Worm (Caenorhabditis elegans) whole organism, mixed stage, embryonic: ENCODE results near the gene Y82E9BL.3.
"Not testable (repeated sequence)": the region's sequence is repeated elsewhere in the genome, so short reads cannot be mapped to it uniquely, and the experiment has no call there.

Source experiments
- M03D4.4 ChIP-seq: sonication (generic microtip); optimal IDR thresholded peaks from 2 replicates; lab custom pipeline; 2017; ENCODE audit warnings: mild to moderate bottlenecking, missing genetic modification characterization, missing compliant biosample characterization
- bed-3 ChIP-seq: fragments of 200-800 bp; sonication (Bioruptor generic); optimal IDR thresholded peaks from 3 replicates; lab custom pipeline; 2018; ENCODE audit warnings: mild to moderate bottlenecking, missing genetic modification characterization, moderate library complexity, missing compliant biosample characterization
- ceh-43 ChIP-seq: fragments of 200-800 bp; sonication (Bioruptor generic); optimal IDR thresholded peaks from 2 replicates; lab custom pipeline; 2018; ENCODE audit warnings: mild to moderate bottlenecking, missing genetic modification characterization, moderate library complexity, missing compliant biosample characterization
- ces-1 ChIP-seq: fragments of 150-350 bp; optimal IDR thresholded peaks from 2 replicates; lab custom pipeline; 2014; ENCODE audit warnings: missing biosample characterization, missing genetic modification reagents, missing genetic modification characterization
- cnd-1 ChIP-seq: fragments of 200-800 bp; sonication (Bioruptor generic); optimal IDR thresholded peaks from 2 replicates; lab custom pipeline; 2018; ENCODE audit warnings: mild to moderate bottlenecking, missing genetic modification characterization, missing compliant biosample characterization
- drap-1 ChIP-seq: fragments of 200-800 bp; sonication (Bioruptor generic); optimal IDR thresholded peaks from 3 replicates; lab custom pipeline; 2018; ENCODE audit warnings: mild to moderate bottlenecking, missing genetic modification characterization, missing compliant biosample characterization
- elt-1 ChIP-seq: sonication (generic microtip); optimal IDR thresholded peaks from 2 replicates; lab custom pipeline; 2017; ENCODE audit warnings: missing genetic modification characterization, mild to moderate bottlenecking, missing compliant biosample characterization, antibody characterized with exemption, moderate library complexity, borderline replicate concordance; ENCODE audit not compliant: insufficient read depth
- ham-2 ChIP-seq: fragments of 200-800 bp; sonication (Bioruptor generic); optimal IDR thresholded peaks from 2 replicates; lab custom pipeline; 2018; ENCODE audit warnings: mild to moderate bottlenecking, missing genetic modification characterization, missing compliant biosample characterization
- hlh-1 ChIP-seq: fragments of 150-350 bp; optimal IDR thresholded peaks from 2 replicates; lab custom pipeline; 2014; ENCODE audit warnings: missing biosample characterization, missing genetic modification reagents, missing genetic modification characterization
- lin-13 ChIP-seq: fragments of 150-350 bp; optimal IDR thresholded peaks from 2 replicates; lab custom pipeline; 2014; ENCODE audit warnings: missing biosample characterization, missing genetic modification characterization
- lin-32 ChIP-seq: fragments of 200-800 bp; sonication (Bioruptor generic); optimal IDR thresholded peaks from 2 replicates; lab custom pipeline; 2018; ENCODE audit warnings: mild to moderate bottlenecking, missing genetic modification characterization, missing compliant biosample characterization
- lsy-2 ChIP-seq: fragments of 150-350 bp; optimal IDR thresholded peaks from 2 replicates; lab custom pipeline; 2014; ENCODE audit warnings: missing biosample characterization, missing genetic modification characterization
- mab-5 ChIP-seq: fragments of 150-350 bp; optimal IDR thresholded peaks from 2 replicates; lab custom pipeline; 2014; ENCODE audit warnings: missing biosample characterization, missing genetic modification characterization
- mep-1 ChIP-seq: fragments of 150-350 bp; optimal IDR thresholded peaks from 2 replicates; lab custom pipeline; 2017; ENCODE audit warnings: missing biosample characterization, missing genetic modification reagents, missing genetic modification characterization, inconsistent platforms
- mls-2 ChIP-seq: sonication (generic microtip); optimal IDR thresholded peaks from 2 replicates; lab custom pipeline; 2016; ENCODE audit warnings: mild to moderate bottlenecking, missing genetic modification characterization, moderate library complexity, missing compliant biosample characterization
- nhr-2 ChIP-seq: fragments of 150-350 bp; optimal IDR thresholded peaks from 2 replicates; lab custom pipeline; 2014; ENCODE audit warnings: missing biosample characterization, missing genetic modification characterization
- nhr-237 ChIP-seq: fragments of 150-350 bp; optimal IDR thresholded peaks from 2 replicates; lab custom pipeline; 2014; ENCODE audit warnings: missing biosample characterization, missing genetic modification characterization
- nhr-28 ChIP-seq: fragments of 150-350 bp; optimal IDR thresholded peaks from 2 replicates; lab custom pipeline; 2014; ENCODE audit warnings: missing biosample characterization, missing genetic modification characterization
- nhr-76 ChIP-seq: sonication (generic microtip); optimal IDR thresholded peaks from 2 replicates; lab custom pipeline; 2017; ENCODE audit warnings: missing biosample characterization, missing genetic modification characterization
- sem-2 ChIP-seq: fragments of 200-800 bp; sonication (Bioruptor generic); optimal IDR thresholded peaks from 2 replicates; lab custom pipeline; 2018; ENCODE audit warnings: mild to moderate bottlenecking, missing genetic modification characterization, missing compliant biosample characterization
- snpc-4 ChIP-seq: fragments of 150-350 bp; optimal IDR thresholded peaks from 2 replicates; lab custom pipeline; 2014; ENCODE audit warnings: missing biosample characterization, missing genetic modification characterization
- sptf-1 ChIP-seq: sonication (generic microtip); optimal IDR thresholded peaks from 2 replicates; lab custom pipeline; 2017; ENCODE audit warnings: mild to moderate bottlenecking, missing genetic modification characterization, moderate library complexity, missing compliant biosample characterization
- unc-120 ChIP-seq: sonication (generic microtip); optimal IDR thresholded peaks from 2 replicates; lab custom pipeline; 2017; ENCODE audit warnings: missing genetic modification characterization, missing compliant biosample characterization; ENCODE audit not compliant: poor library complexity, severe bottlenecking
- unc-39 ChIP-seq: fragments of 150-350 bp; optimal IDR thresholded peaks from 2 replicates; lab custom pipeline; 2014; ENCODE audit warnings: missing biosample characterization, missing genetic modification characterization
- zip-8 ChIP-seq: fragments of 150-350 bp; optimal IDR thresholded peaks from 2 replicates; lab custom pipeline; 2014; ENCODE audit warnings: missing biosample characterization, missing genetic modification characterization
- ztf-11 ChIP-seq: fragments of 150-350 bp; optimal IDR thresholded peaks from 2 replicates; lab custom pipeline; 2014; ENCODE audit warnings: missing biosample characterization, missing genetic modification characterization

The Y82E9BL.3 gene

DNA sequence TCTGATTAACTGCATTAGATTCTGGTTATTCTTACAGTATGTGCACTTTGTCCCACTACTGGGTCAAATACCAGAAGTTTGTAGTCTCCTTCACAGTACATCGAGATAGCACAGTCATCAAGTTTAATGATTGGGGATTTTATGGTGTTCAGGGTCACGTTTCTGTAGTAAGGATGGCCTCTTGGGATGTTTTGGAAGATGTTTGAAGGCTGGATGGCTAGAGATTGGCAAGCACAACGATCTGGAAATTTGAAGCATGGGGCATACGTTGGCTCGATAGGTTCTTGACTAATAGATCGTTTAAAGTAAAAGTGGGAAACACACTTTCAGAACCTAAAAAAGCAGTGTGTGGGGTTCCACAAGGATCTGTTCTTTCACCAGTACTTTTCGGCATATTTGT is 7.3 kb upstream of the Y82E9BL.3 start, which contains the start of gene Y82E9BR.8:
Gene Y82E9BR.8, minus strand, starts transcription at position 101 of the 400 bp plus-strand sequence.
- not testable (repeated sequence) for TF ChIP-seq nhr-76 (tag; lab: Kevin White, UChicago); mep-1; zip-8 (tag; lab: Kevin White, UChicago)
- TF ChIP-seq, all 35 proteins: peak for 0; not testable (repeated sequence) for 35

DNA sequence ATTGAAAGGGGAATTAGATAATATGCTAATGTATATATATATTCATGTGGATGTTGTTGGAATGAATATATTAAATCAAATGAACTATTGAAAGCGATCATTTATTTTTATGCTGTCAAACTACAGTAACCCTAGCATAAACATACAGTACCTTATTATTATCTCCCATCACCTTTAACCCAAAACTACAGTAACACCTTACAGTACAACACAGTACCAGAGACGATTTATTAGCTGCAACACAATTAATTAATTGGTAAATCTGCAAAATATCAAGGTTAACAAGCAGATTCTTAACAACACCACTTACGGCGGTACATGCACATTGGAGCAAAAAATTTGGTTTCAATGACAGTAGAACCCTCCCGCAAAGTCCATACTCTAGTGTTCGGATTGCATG is 4.7 kb upstream of the Y82E9BL.3 start, which contains the start of gene Y82E9BL.1:
Gene Y82E9BL.1, minus strand, starts transcription at position 101 of the 400 bp plus-strand sequence.
- TF ChIP-seq elt-1 (no peak), ztf-11 (no peak), unc-39 (tag; lab: Kevin White, UChicago) (no peak)

DNA sequence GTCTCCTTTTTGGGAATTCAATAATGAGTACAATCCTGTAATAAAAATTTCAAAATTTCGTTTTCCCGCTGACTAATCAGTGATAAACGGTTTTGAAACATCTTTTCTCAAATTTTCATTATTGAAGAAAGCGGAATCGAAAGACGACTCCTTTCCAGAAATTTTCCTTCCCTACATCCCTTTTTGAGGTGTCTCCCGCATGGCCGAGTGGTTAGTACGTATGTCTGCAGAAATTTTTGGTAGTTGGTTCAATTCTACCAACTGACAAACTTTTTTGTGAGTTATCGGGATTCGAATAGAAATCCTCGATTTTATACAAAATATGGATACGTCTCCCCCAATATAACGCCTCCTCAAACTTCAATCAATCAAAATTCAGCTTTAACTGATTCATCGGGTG is 3.9 kb upstream of the Y82E9BL.3 start:
- TF ChIP-seq bed-3 (GFP tag; lab: Kevin White, UChicago) (no peak), lsy-2 (tag; lab: Kevin White, UChicago) (no peak), nhr-237 (tag; lab: Kevin White, UChicago) (no peak), cnd-1 (no peak), ceh-43 (GFP tag; lab: Kevin White, UChicago) (no peak), sptf-1 (tag; lab: Kevin White, UChicago) (no peak), hlh-1 (tag; lab: Kevin White, UChicago) (no peak), mls-2 (tag; lab: Kevin White, UChicago) (no peak)
- TF ChIP-seq, all 35 proteins: peak for 0

DNA sequence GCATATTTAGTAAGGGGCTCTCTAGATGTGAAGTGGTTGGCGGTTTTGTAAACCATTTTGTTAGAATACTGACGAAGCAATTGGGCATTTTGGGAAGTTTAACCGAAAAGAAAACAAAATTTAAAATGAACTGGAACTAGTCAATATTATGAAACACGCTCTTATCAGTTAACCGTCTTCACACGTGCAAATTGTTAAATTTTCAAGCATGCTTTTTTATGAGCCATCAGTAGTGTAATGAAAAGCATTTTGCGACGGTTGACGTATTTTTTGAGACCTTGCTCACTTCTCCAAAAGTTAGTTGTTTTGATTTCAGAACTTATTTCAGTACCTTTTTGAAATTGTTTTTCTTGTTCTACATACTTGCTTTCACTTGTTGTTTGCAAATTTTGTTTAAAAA is 1.3 kb downstream of the Y82E9BL.3 start, which contains the start of gene fbxa-25:
Gene fbxa-25, minus strand, starts transcription at position 138 of the 400 bp plus-strand sequence.
- TF ChIP-seq bed-3 (GFP tag; lab: Kevin White, UChicago) (no peak), sem-2 (GFP tag; lab: Kevin White, UChicago) (no peak), lsy-2 (tag; lab: Kevin White, UChicago) (no peak)
- TF ChIP-seq, all 35 proteins: peak for 0

DNA sequence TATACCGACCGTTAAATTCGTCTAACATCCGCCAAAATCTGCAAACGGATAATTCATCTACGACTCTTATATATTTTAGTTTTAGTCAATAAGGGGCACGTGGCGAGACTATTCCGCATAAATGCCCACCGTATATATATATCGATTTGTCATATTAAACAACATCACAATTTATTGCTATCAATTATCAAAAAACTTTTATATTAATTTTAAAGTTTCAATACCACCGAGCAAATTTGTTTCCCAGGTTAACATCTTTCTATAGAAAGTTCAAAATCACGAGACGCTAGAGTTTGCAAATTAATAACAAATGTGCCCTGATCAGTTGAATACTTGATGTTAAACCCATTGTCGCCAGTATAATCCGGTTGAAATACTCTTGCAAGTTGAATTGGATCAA is 3.1 kb downstream of the Y82E9BL.3 start, which contains the start of gene Y82E9BL.5:
Gene Y82E9BL.5, minus strand, starts transcription at position 101 of the 400 bp plus-strand sequence.
- no peak for TF ChIP-seq ces-1 (GFP tag; lab: Kevin White, UChicago)

DNA sequence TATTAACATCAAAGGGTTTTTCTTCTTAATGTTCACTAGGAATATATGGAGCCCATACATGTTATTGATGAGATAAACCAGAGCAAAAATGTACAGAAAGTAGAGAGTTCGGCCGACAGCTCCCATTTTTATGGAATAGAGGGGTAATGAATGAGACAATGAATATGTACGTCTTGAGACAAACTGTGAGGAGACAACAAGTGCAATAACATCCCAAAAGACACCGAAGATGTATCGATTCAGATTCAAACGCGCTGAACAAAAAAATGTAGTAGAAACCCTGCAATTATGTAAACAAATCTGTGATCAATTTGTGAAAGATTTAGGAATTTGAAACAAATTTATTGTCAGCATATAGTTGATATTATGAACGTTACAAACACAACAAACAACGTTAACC is 3.6 kb downstream of the Y82E9BL.3 start:
- TF ChIP-seq lin-13 (tag; lab: Kevin White, UChicago) (no peak), mep-1 (no peak), nhr-2 (tag; lab: Kevin White, UChicago) (no peak), sem-2 (GFP tag; lab: Kevin White, UChicago) (no peak), nhr-28 (tag; lab: Kevin White, UChicago) (no peak), lin-32 (GFP tag; lab: Kevin White, UChicago) (no peak)
- TF ChIP-seq, all 35 proteins: peak for 0

DNA sequence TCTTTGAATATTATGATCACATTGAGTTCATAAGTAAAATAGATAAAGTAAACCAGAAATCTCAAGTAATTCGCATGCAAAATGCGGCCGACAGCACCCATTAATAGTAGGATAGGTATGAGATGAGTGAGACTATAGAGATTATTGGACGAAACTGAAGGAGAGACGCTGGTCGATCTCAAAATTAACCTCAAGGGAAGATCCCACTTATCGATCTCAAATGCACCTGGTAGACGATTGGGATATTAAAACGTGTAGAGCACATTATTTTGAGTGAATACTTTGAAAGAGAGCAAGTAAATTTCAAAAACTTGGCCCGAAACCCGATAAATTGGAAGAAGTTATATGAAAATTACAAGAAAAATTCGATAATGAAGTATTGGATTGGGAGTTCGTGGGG is 5.0 kb downstream of the Y82E9BL.3 start, which contains the start of gene Y82E9BL.6:
Gene Y82E9BL.6, minus strand, starts transcription at position 101 of the 400 bp plus-strand sequence.
- TF ChIP-seq ham-2 (GFP tag; lab: Kevin White, UChicago): no peak
- no peak for TF ChIP-seq M03D4.4 (tag; lab: Kevin White, UChicago)
- TF ChIP-seq ztf-11: no peak
- TF ChIP-seq mab-5 (tag; lab: Kevin White, UChicago): no peak
- TF ChIP-seq sptf-1 (tag; lab: Kevin White, UChicago): no peak
- TF ChIP-seq lin-32 (GFP tag; lab: Kevin White, UChicago): no peak
- no peak for TF ChIP-seq elt-1
- TF ChIP-seq nhr-2 (tag; lab: Kevin White, UChicago): no peak
- no peak for TF ChIP-seq snpc-4 (tag; lab: Kevin White, UChicago)
- no peak for TF ChIP-seq nhr-237 (tag; lab: Kevin White, UChicago)
- TF ChIP-seq zip-8 (tag; lab: Kevin White, UChicago): no peak
- no peak for TF ChIP-seq lin-13 (tag; lab: Kevin White, UChicago)
- no peak for TF ChIP-seq bed-3 (GFP tag; lab: Kevin White, UChicago)
- no peak for TF ChIP-seq ceh-43 (GFP tag; lab: Kevin White, UChicago)
- no peak for TF ChIP-seq nhr-28 (tag; lab: Kevin White, UChicago)
- no peak for TF ChIP-seq drap-1 (GFP tag; lab: Kevin White, UChicago)
- no peak for TF ChIP-seq unc-120 (tag; lab: Kevin White, UChicago)
